Worm (Caenorhabditis elegans): ENCODE results near the gene mrpl-4.

- no peak for TF ChIP-seq K09A11.1 (tag; optimal IDR thresholded peaks at IDR 0.05; ENCODE audit: insufficient read depth)
- TF ChIP-seq dve-1 (tag; optimal IDR thresholded peaks at IDR 0.05) = no peak
- TF ChIP-seq rnt-1 (tag; optimal IDR thresholded peaks at IDR 0.05) = no peak
Observed at ce11 chrV:8518283-8518682, 51.2 kb downstream of the mrpl-4 start.
